Worm (Caenorhabditis elegans): ENCODE results near the gene cdk-12.

- TF ChIP-seq aly-1 (tag; optimal IDR thresholded peaks at IDR 0.05) (no peak), ama-1 (optimal IDR thresholded peaks at IDR 0.05) (no peak), B0310.2 (tag; optimal IDR thresholded peaks at IDR 0.05) (no peak), ets-7 (tag; optimal IDR thresholded peaks at IDR 0.05) (no peak), scrt-1 (GFP tag; IDR thresholded peaks at IDR 0.05) (no peak), flt-1 (GFP tag; IDR thresholded peaks at IDR 0.05) (no peak), F13C5.2 (tag; optimal IDR thresholded peaks at IDR 0.05) (no peak), tbx-37 (GFP tag; conservative IDR thresholded peaks at IDR 0.05) (no peak), tra-4 (tag; optimal IDR thresholded peaks at IDR 0.05) (no peak), hmbx-1 (tag; optimal IDR thresholded peaks at IDR 0.05) (no peak), hnd-1 (tag; optimal IDR thresholded peaks at IDR 0.05) (no peak)
Observed at ce11 chrIII:4359208-4359607, 26.4 kb downstream of the cdk-12 start.

Data from whole organism, early embryonic.